Worm (Caenorhabditis elegans) whole organism, L2 larva: ENCODE data around the gene srsx-24.

Source experiments
- C34F6.9 ChIP-seq: fragments of 150-350 bp; optimal IDR thresholded peaks from 2 replicates; lab custom pipeline; 2014; ENCODE audit warnings: missing biosample characterization, missing genetic modification characterization
- F13H6.1 ChIP-seq: sonication (generic microtip); optimal IDR thresholded peaks from 2 replicates; lab custom pipeline; 2016; ENCODE audit warnings: missing genetic modification characterization, missing compliant biosample characterization
- R02D3.7 ChIP-seq: fragments of 150-350 bp; optimal IDR thresholded peaks from 2 replicates; lab custom pipeline; 2014; ENCODE audit warnings: missing biosample characterization, missing genetic modification characterization
- Y55F3AM.14 ChIP-seq: fragments of 200-800 bp; sonication (Bioruptor generic); optimal IDR thresholded peaks from 2 replicates; lab custom pipeline; 2018; ENCODE audit warnings: mild to moderate bottlenecking, missing genetic modification characterization, missing compliant biosample characterization
- ZK546.5 ChIP-seq: sonication (generic microtip); optimal IDR thresholded peaks from 2 replicates; lab custom pipeline; 2017; ENCODE audit warnings: missing biosample characterization, missing genetic modification characterization
- alr-1 ChIP-seq: fragments of 150-350 bp; optimal IDR thresholded peaks from 2 replicates; lab custom pipeline; 2014; ENCODE audit warnings: missing biosample characterization, missing genetic modification characterization
- aly-2 ChIP-seq: fragments of 150-350 bp; optimal IDR thresholded peaks from 2 replicates; lab custom pipeline; 2014; ENCODE audit warnings: missing biosample characterization, missing genetic modification characterization
- ama-1 ChIP-seq: fragments of 150-350 bp; optimal IDR thresholded peaks from 2 replicates; lab custom pipeline; 2018; ENCODE audit warnings: inconsistent platforms
- ceh-16 ChIP-seq: fragments of 150-350 bp; optimal IDR thresholded peaks from 2 replicates; lab custom pipeline; 2014; ENCODE audit warnings: missing biosample characterization, missing genetic modification characterization
- ceh-82 ChIP-seq: fragments of 150-350 bp; optimal IDR thresholded peaks from 2 replicates; lab custom pipeline; 2014; ENCODE audit warnings: missing biosample characterization, missing genetic modification characterization
- crh-2 ChIP-seq: sonication (generic microtip); optimal IDR thresholded peaks from 2 replicates; lab custom pipeline; 2017; ENCODE audit warnings: missing biosample characterization, missing genetic modification characterization
- dmd-4 ChIP-seq: sonication (generic microtip); optimal IDR thresholded peaks from 2 replicates; lab custom pipeline; 2017; ENCODE audit warnings: missing biosample characterization, missing genetic modification characterization
- egl-27 ChIP-seq: sonication (generic microtip); optimal IDR thresholded peaks from 3 replicates; lab custom pipeline; 2017; ENCODE audit warnings: missing biosample characterization, missing genetic modification reagents, missing genetic modification characterization
- elt-1 ChIP-seq: fragments of 150-350 bp; optimal IDR thresholded peaks from 2 replicates; lab custom pipeline; 2014; ENCODE audit warnings: missing biosample characterization, missing genetic modification characterization
- elt-3 ChIP-seq: sonication (generic microtip); optimal IDR thresholded peaks from 2 replicates; lab custom pipeline; 2017; ENCODE audit warnings: missing biosample characterization, missing genetic modification characterization
- fos-1 ChIP-seq: fragments of 150-350 bp; optimal IDR thresholded peaks from 2 replicates; lab custom pipeline; 2014; ENCODE audit warnings: missing biosample characterization, missing genetic modification characterization
- lin-11 ChIP-seq: fragments of 150-350 bp; sonication (generic microtip); optimal IDR thresholded peaks from 2 replicates; lab custom pipeline; 2014; ENCODE audit warnings: missing biosample characterization, missing genetic modification characterization, inconsistent platforms, mixed read lengths
- nhr-10 ChIP-seq: sonication (generic microtip); optimal IDR thresholded peaks from 2 replicates; lab custom pipeline; 2017; ENCODE audit warnings: missing biosample characterization, missing genetic modification characterization
- nhr-11 ChIP-seq: fragments of 150-350 bp; optimal IDR thresholded peaks from 2 replicates; lab custom pipeline; 2014; ENCODE audit warnings: missing biosample characterization, missing genetic modification characterization
- nhr-12 ChIP-seq: fragments of 150-350 bp; optimal IDR thresholded peaks from 2 replicates; lab custom pipeline; 2014; ENCODE audit warnings: missing biosample characterization, missing genetic modification characterization
- nhr-129 ChIP-seq: fragments of 150-350 bp; optimal IDR thresholded peaks from 2 replicates; lab custom pipeline; 2014; ENCODE audit warnings: missing biosample characterization, missing genetic modification characterization
- nhr-21 ChIP-seq: fragments of 150-350 bp; optimal IDR thresholded peaks from 2 replicates; lab custom pipeline; 2014; ENCODE audit warnings: missing biosample characterization, missing genetic modification characterization
- nhr-23 ChIP-seq: fragments of 150-350 bp; optimal IDR thresholded peaks from 2 replicates; lab custom pipeline; 2014; ENCODE audit warnings: missing biosample characterization, missing genetic modification reagents, missing genetic modification characterization
- nhr-237 ChIP-seq: fragments of 150-350 bp; optimal IDR thresholded peaks from 2 replicates; lab custom pipeline; 2014; ENCODE audit warnings: missing biosample characterization, missing genetic modification characterization
- sem-4 ChIP-seq: fragments of 150-350 bp; optimal IDR thresholded peaks from 2 replicates; lab custom pipeline; 2014; ENCODE audit warnings: missing biosample characterization, missing genetic modification reagents, missing genetic modification characterization
- skn-1 ChIP-seq: sonication (generic microtip); optimal IDR thresholded peaks from 2 replicates; lab custom pipeline; 2017; ENCODE audit warnings: missing biosample characterization, missing genetic modification characterization
- sma-9 ChIP-seq, 2 experiments: fragments of 150-350 bp in 1 of 2; sonication (generic microtip) in 1 of 2; optimal IDR thresholded peaks; 2 replicates each; lab custom pipeline; 2014 to 2016; ENCODE audit warnings: missing genetic modification characterization in 2 of 2, mild to moderate bottlenecking in 1 of 2, missing biosample characterization in 1 of 2, missing compliant biosample characterization in 1 of 2, missing genetic modification reagents in 1 of 2, moderate library complexity in 1 of 2
- snpc-4 ChIP-seq: fragments of 150-350 bp; optimal IDR thresholded peaks from 2 replicates; lab custom pipeline; 2014; ENCODE audit warnings: missing biosample characterization, missing genetic modification characterization
- unc-39 ChIP-seq: fragments of 150-350 bp; optimal IDR thresholded peaks from 2 replicates; lab custom pipeline; 2014; ENCODE audit warnings: missing biosample characterization, missing genetic modification characterization
- unc-55 ChIP-seq: fragments of 150-350 bp; sonication (generic microtip); optimal IDR thresholded peaks from 3 replicates; lab custom pipeline; 2014; ENCODE audit warnings: missing biosample characterization, missing genetic modification reagents, missing genetic modification characterization
- unc-62 ChIP-seq: fragments of 150-350 bp; optimal IDR thresholded peaks from 2 replicates; lab custom pipeline; 2014; ENCODE audit warnings: missing biosample characterization, missing genetic modification reagents, missing genetic modification characterization
- zag-1 ChIP-seq: fragments of 150-350 bp; optimal IDR thresholded peaks from 2 replicates; lab custom pipeline; 2014; ENCODE audit warnings: missing biosample characterization, missing genetic modification characterization
- ztf-11 ChIP-seq: sonication (generic microtip); optimal IDR thresholded peaks from 2 replicates; lab custom pipeline; 2017; ENCODE audit warnings: missing biosample characterization, missing genetic modification characterization
- ztf-4 ChIP-seq: fragments of 150-350 bp; optimal IDR thresholded peaks from 2 replicates; lab custom pipeline; 2014; ENCODE audit warnings: missing biosample characterization, missing genetic modification characterization

Gene srsx-24

DNA sequence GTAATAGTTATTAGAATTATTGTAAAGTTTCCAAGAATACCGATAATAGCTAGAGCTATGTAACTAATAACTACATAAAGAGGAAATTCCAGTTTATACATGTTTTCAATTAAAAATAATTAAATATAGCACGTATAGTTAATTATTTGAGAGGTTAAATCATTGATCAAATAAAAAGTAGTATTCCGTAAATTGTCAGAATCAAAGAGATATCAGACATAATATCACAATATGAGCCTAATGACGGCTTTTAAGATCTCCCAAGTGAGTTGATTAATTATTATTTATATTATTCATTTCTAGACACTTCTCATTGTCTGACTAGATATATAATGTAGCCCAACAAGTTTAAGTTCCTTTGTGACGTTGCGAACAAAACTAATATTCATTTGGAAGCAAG is at the start of gene srsx-24:
srsx-24 (minus strand) TSS at position 101 of the 400 bp plus-strand sequence.
- TF ChIP-seq elt-3 (no peak), nhr-237 (tag; lab: Kevin White, UChicago) (no peak), ztf-11 (no peak), unc-39 (tag; lab: Kevin White, UChicago) (no peak), alr-1 (tag; lab: Kevin White, UChicago) (no peak), nhr-11 (no peak), crh-2 (no peak)

DNA sequence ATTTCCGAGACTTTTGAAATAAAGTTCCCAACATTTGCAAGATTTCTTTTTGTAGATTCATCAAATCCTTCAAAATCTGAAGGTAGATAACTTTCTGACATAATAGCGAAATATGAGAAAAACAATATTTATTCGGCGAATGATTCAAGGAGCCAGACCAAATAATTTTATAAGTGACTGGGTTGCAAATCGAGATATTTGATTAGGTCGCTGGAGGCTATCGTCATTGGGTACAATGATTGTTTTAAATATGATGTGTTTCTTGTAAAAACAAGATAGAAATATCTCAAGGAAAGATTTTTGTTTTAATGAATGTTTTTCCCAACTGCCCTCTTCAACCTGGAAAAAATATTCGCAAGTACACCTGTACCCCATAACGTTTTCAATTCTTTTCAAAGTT is 49.6 kb upstream of the srsx-24 start, which contains the start of gene srw-69:
srw-69 (minus strand) TSS at position 101 of the 400 bp plus-strand sequence.
- TF ChIP-seq nhr-23 (tag; lab: Kevin White, UChicago) = no peak

- TF ChIP-seq fos-1 (tag; lab: Kevin White, UChicago) (no peak), C34F6.9 (no peak), unc-62 (GFP tag; lab: Kevin White, UChicago) (no peak), ZK546.5 (tag; lab: Kevin White, UChicago) (no peak)
Observed at ce11 chrV:7426594-7426993, 47.3 kb upstream of the srsx-24 start, which contains the start of gene srw-68. Gene srw-68, minus strand, starts transcription at chrV:7426694.

DNA sequence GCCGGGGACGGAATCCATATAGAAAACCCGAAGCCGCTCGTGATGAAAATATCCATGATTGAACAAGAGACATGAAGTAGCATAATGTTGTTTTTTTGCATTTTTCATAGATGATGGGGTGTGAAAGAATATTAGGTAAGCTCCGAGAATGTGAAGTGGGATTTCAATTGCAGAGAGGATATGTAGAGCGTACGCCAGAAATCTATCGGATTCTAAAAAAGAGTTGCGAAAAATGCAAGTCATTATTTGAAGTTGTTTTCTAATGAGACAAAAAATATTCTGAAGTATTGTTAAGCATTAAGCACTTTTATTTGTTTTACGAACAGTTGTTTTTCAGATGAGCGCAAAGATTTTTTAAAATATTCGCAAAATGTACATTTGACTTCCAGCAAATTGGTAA is 45.1 kb upstream of the srsx-24 start, which contains the start of gene F18E3.10:
F18E3.10 (minus strand) TSS at position 101 of the 400 bp plus-strand sequence.
- TF ChIP-seq egl-27 (tag; lab: Kevin White, UChicago) = no peak
- TF ChIP-seq ceh-16 (tag; lab: Kevin White, UChicago) = no peak
- no peak for TF ChIP-seq zag-1
- TF ChIP-seq unc-55 (GFP tag; lab: Kevin White, UChicago) = no peak
- no peak for TF ChIP-seq ZK546.5 (tag; lab: Kevin White, UChicago)
- no peak for TF ChIP-seq unc-39 (tag; lab: Kevin White, UChicago)
- no peak for TF ChIP-seq ztf-4 (tag; lab: Kevin White, UChicago)
- TF ChIP-seq dmd-4 (tag; lab: Kevin White, UChicago) = no peak
- TF ChIP-seq snpc-4 = no peak
- no peak for TF ChIP-seq sma-9 (GFP tag; optimal IDR thresholded peaks at IDR 0.05; lab: Kevin White, UChicago)
- TF ChIP-seq sma-9 (tag; optimal IDR thresholded peaks at IDR 0.05; lab: Kevin White, UChicago) = no peak
- no peak for TF ChIP-seq fos-1 (tag; lab: Kevin White, UChicago)
- TF ChIP-seq nhr-10 (tag; lab: Kevin White, UChicago) = no peak
- TF ChIP-seq nhr-129 = no peak
- TF ChIP-seq lin-11 (tag; lab: Kevin White, UChicago) = no peak
- no peak for TF ChIP-seq aly-2 (tag; lab: Kevin White, UChicago)
- TF ChIP-seq ama-1 = no peak
- TF ChIP-seq sem-4 (tag; lab: Kevin White, UChicago) = no peak

ce11 chrV:7420162-7420561 is 40.9 kb upstream of the srsx-24 start, which contains the start of gene srxa-4:
Gene srxa-4, plus strand, starts transcription at chrV:7420462.
- no peak for TF ChIP-seq zag-1
- TF ChIP-seq nhr-237 (tag; lab: Kevin White, UChicago) = no peak
- TF ChIP-seq dmd-4 (tag; lab: Kevin White, UChicago) = no peak
- no peak for TF ChIP-seq unc-55 (GFP tag; lab: Kevin White, UChicago)
- TF ChIP-seq R02D3.7 (tag; lab: Kevin White, UChicago) = no peak
- TF ChIP-seq nhr-21 (tag; lab: Kevin White, UChicago) = no peak
- TF ChIP-seq F13H6.1 (tag; lab: Kevin White, UChicago) = no peak
- no peak for TF ChIP-seq nhr-12
- TF ChIP-seq fos-1 (tag; lab: Kevin White, UChicago) = no peak
- no peak for TF ChIP-seq elt-1 (tag; lab: Kevin White, UChicago)
- TF ChIP-seq crh-2 = no peak
- TF ChIP-seq skn-1 (tag; lab: Kevin White, UChicago) = no peak
- no peak for TF ChIP-seq Y55F3AM.14
- no peak for TF ChIP-seq unc-39 (tag; lab: Kevin White, UChicago)
- TF ChIP-seq sem-4 (tag; lab: Kevin White, UChicago) = no peak
- no peak for TF ChIP-seq lin-11 (tag; lab: Kevin White, UChicago)
- no peak for TF ChIP-seq ceh-82 (tag; lab: Kevin White, UChicago)
- no peak for TF ChIP-seq C34F6.9
- no peak for TF ChIP-seq ama-1
- TF ChIP-seq, all 48 proteins: peak for 0
